Fruit fly (Drosophila melanogaster) whole organism, embryonic: ENCODE data around the gene CG10348.

Experiments
- Atf-2 ChIP-seq: fragments of 200-800 bp; sonication (Bioruptor generic); optimal IDR thresholded peaks from 2 replicates; lab custom pipeline; 2016; ENCODE audit warnings: missing biosample characterization, missing genetic modification characterization
- BEAF-32 ChIP-seq: fragments of 200-800 bp; sonication (Bioruptor generic); optimal IDR thresholded peaks from 3 replicates; lab custom pipeline; 2017; ENCODE audit warnings: missing biosample characterization, missing genetic modification characterization, mild to moderate bottlenecking, moderate library complexity, missing genetic modification reagents
- BtbVII ChIP-seq: fragments of 200-800 bp; sonication (Bioruptor generic); optimal IDR thresholded peaks from 3 replicates; lab custom pipeline; 2017; ENCODE audit warnings: missing biosample characterization, mild to moderate bottlenecking, missing genetic modification characterization
- Bteb2 ChIP-seq: fragments of 200-800 bp; sonication (Bioruptor generic); optimal IDR thresholded peaks from 2 replicates; lab custom pipeline; 2016; ENCODE audit warnings: missing biosample characterization, missing genetic modification characterization
- CG1024 ChIP-seq: fragments of 200-800 bp; sonication (Bioruptor generic); IDR thresholded peaks from 2 replicates; pipeline ENCODE4 v1.3.6; 2022; ENCODE audit warnings: missing biosample characterization, missing genetic modification characterization
- CG10267 ChIP-seq: fragments of 200-800 bp; sonication (Bioruptor generic); optimal IDR thresholded peaks from 2 replicates; lab custom pipeline; 2018; ENCODE audit warnings: missing biosample characterization, mild to moderate bottlenecking, missing genetic modification characterization, moderate library complexity
- CG11085 ChIP-seq: fragments of 200-800 bp; sonication (Bioruptor generic); IDR thresholded peaks from 2 replicates; pipeline ENCODE4 v1.3.6; 2022; ENCODE audit warnings: missing biosample characterization, missing genetic modification characterization
- CG11504 ChIP-seq: fragments of 200-800 bp; sonication (Bioruptor generic); optimal IDR thresholded peaks from 3 replicates; lab custom pipeline; 2019; ENCODE audit warnings: missing biosample characterization, mild to moderate bottlenecking, missing genetic modification characterization, moderate library complexity
- CG12744 ChIP-seq: fragments of 200-800 bp; sonication (Bioruptor generic); optimal IDR thresholded peaks from 2 replicates; lab custom pipeline; 2016; ENCODE audit warnings: missing biosample characterization, missing genetic modification characterization
- CG13775 ChIP-seq: fragments of 200-800 bp; sonication (Bioruptor generic); optimal IDR thresholded peaks from 3 replicates; lab custom pipeline; 2017; ENCODE audit warnings: missing biosample characterization, mild to moderate bottlenecking, missing genetic modification characterization
- CG1603 ChIP-seq: fragments of 200-800 bp; sonication (Bioruptor generic); optimal IDR thresholded peaks from 2 replicates; lab custom pipeline; 2019; ENCODE audit warnings: missing biosample characterization, mild to moderate bottlenecking, missing genetic modification characterization, moderate library complexity
- CG16815 ChIP-seq: fragments of 200-800 bp; sonication (Bioruptor generic); optimal IDR thresholded peaks from 3 replicates; lab custom pipeline; 2017; ENCODE audit warnings: missing biosample characterization, mild to moderate bottlenecking, missing genetic modification characterization
- CG17385 ChIP-seq: fragments of 200-800 bp; sonication (Bioruptor generic); optimal IDR thresholded peaks from 3 replicates; lab custom pipeline; 2018; ENCODE audit warnings: missing biosample characterization, mild to moderate bottlenecking, missing genetic modification characterization
- CG17829 ChIP-seq: fragments of 200-800 bp; optimal IDR thresholded peaks from 2 replicates; lab custom pipeline; 2019; ENCODE audit warnings: missing biosample characterization, mild to moderate bottlenecking, missing genetic modification characterization, moderate library complexity
- CG18262 ChIP-seq: fragments of 200-800 bp; optimal IDR thresholded peaks from 3 replicates; lab custom pipeline; 2019; ENCODE audit warnings: missing biosample characterization, mild to moderate bottlenecking, missing genetic modification characterization, moderate library complexity
- CG30403 ChIP-seq: fragments of 200-800 bp; sonication (Bioruptor generic); optimal IDR thresholded peaks from 3 replicates; lab custom pipeline; 2016; ENCODE audit warnings: missing biosample characterization, missing genetic modification characterization
- CG33557 ChIP-seq: fragments of 200-800 bp; sonication (Bioruptor generic); optimal IDR thresholded peaks from 2 replicates; lab custom pipeline; 2019; ENCODE audit warnings: missing biosample characterization, mild to moderate bottlenecking, missing genetic modification characterization, moderate library complexity
- CG34422 ChIP-seq: fragments of 200-800 bp; sonication (Bioruptor generic); IDR thresholded peaks from 3 replicates; pipeline ENCODE4 v1.3.6; 2022; ENCODE audit warnings: missing biosample characterization, missing genetic modification characterization
- CG4360 ChIP-seq: fragments of 200-800 bp; sonication (Bioruptor generic); IDR thresholded peaks from 2 replicates; pipeline ENCODE4 v1.3.6; 2022; ENCODE audit warnings: missing biosample characterization, missing genetic modification characterization
- CG4424 ChIP-seq: fragments of 200-800 bp; sonication (Bioruptor generic); optimal IDR thresholded peaks from 3 replicates; lab custom pipeline; 2016; ENCODE audit warnings: missing biosample characterization, missing genetic modification characterization
- CG5953 ChIP-seq: fragments of 200-800 bp; sonication (Bioruptor generic); IDR thresholded peaks from 2 replicates; pipeline ENCODE4 v1.3.6; 2022; ENCODE audit warnings: missing biosample characterization, missing genetic modification characterization
- CG6689 ChIP-seq: fragments of 200-800 bp; sonication (Bioruptor generic); IDR thresholded peaks from 2 replicates; pipeline ENCODE4 v1.3.6; 2022; ENCODE audit warnings: missing biosample characterization, missing genetic modification characterization
- CG6791 ChIP-seq: fragments of 200-800 bp; sonication (Bioruptor generic); IDR thresholded peaks from 3 replicates; pipeline ENCODE4 v1.3.6; 2022; ENCODE audit warnings: missing biosample characterization, missing genetic modification characterization; ENCODE audit not compliant: partially characterized antibody
- CG8089 ChIP-seq: fragments of 200-800 bp; sonication (Bioruptor generic); optimal IDR thresholded peaks from 3 replicates; lab custom pipeline; 2016; ENCODE audit warnings: missing biosample characterization, missing genetic modification characterization
- CG8290 ChIP-seq, 3 experiments: fragments of 200-800 bp; sonication (Bioruptor generic); optimal IDR thresholded peaks; 2 replicates each; lab custom pipeline; 2016 to 2019; ENCODE audit warnings: missing biosample characterization in 3 of 3, missing genetic modification characterization in 3 of 3, mild to moderate bottlenecking in 2 of 3, moderate library complexity in 1 of 3
- Chrac-16 ChIP-seq: fragments of 200-800 bp; sonication (Bioruptor generic); optimal IDR thresholded peaks from 3 replicates; lab custom pipeline; 2016; ENCODE audit warnings: missing biosample characterization, missing genetic modification characterization
- E2f1 ChIP-seq: fragments of 200-800 bp; sonication (Bioruptor generic); IDR thresholded peaks from 2 replicates; pipeline ENCODE4 v1.3.6; 2022; ENCODE audit warnings: missing biosample characterization, missing genetic modification characterization
- MBD-R2 ChIP-seq: fragments of 200-800 bp; sonication (Bioruptor generic); IDR thresholded peaks from 2 replicates; pipeline ENCODE4 v1.3.6; 2022; ENCODE audit warnings: missing biosample characterization, missing genetic modification characterization
- Max ChIP-seq: fragments of 200-800 bp; sonication (Bioruptor generic); optimal IDR thresholded peaks from 2 replicates; lab custom pipeline; 2016; ENCODE audit warnings: missing biosample characterization, mild to moderate bottlenecking, missing genetic modification characterization
- NC2α ChIP-seq: fragments of 200-800 bp; sonication (Bioruptor generic); optimal IDR thresholded peaks from 2 replicates; lab custom pipeline; 2016; ENCODE audit warnings: missing biosample characterization, missing genetic modification characterization
- Oaz ChIP-seq: fragments of 200-800 bp; sonication (Bioruptor generic); IDR thresholded peaks from 2 replicates; pipeline ENCODE4 v1.3.6; 2022; ENCODE audit warnings: missing biosample characterization, missing genetic modification characterization
- Poxn ChIP-seq: fragments of 200-800 bp; sonication (Bioruptor generic); IDR thresholded peaks from 2 replicates; pipeline ENCODE4 v1.3.6; 2022; ENCODE audit warnings: missing biosample characterization, missing genetic modification characterization
- Ravus ChIP-seq: fragments of 200-800 bp; sonication (Bioruptor generic); IDR thresholded peaks from 2 replicates; pipeline ENCODE4 v1.3.6; 2022; ENCODE audit warnings: missing biosample characterization, missing genetic modification characterization
- dm ChIP-seq: fragments of 200-800 bp; sonication (Bioruptor generic); optimal IDR thresholded peaks from 3 replicates; lab custom pipeline; 2016; ENCODE audit warnings: missing biosample characterization, missing genetic modification characterization
- dmrt99B ChIP-seq: fragments of 200-800 bp; sonication (Bioruptor generic); optimal IDR thresholded peaks from 2 replicates; lab custom pipeline; 2018; ENCODE audit warnings: missing biosample characterization, mild to moderate bottlenecking, missing genetic modification characterization, moderate library complexity
- exex ChIP-seq: fragments of 200-800 bp; sonication (Bioruptor generic); optimal IDR thresholded peaks from 4 replicates; lab custom pipeline; 2018; ENCODE audit warnings: missing biosample characterization, mild to moderate bottlenecking, missing genetic modification characterization, moderate library complexity
- fd3F ChIP-seq: fragments of 200-800 bp; sonication (Bioruptor generic); optimal IDR thresholded peaks from 2 replicates; lab custom pipeline; 2018; ENCODE audit warnings: missing biosample characterization, mild to moderate bottlenecking, missing genetic modification characterization, moderate library complexity
- gcm ChIP-seq: fragments of 200-800 bp; sonication (Bioruptor generic); optimal IDR thresholded peaks from 2 replicates; lab custom pipeline; 2019; ENCODE audit warnings: missing biosample characterization, mild to moderate bottlenecking, missing genetic modification characterization, moderate library complexity
- gfzf ChIP-seq: fragments of 200-800 bp; sonication (Bioruptor generic); optimal IDR thresholded peaks from 2 replicates; lab custom pipeline; 2016; ENCODE audit warnings: missing biosample characterization, mild to moderate bottlenecking, missing genetic modification characterization, moderate library complexity
- gro ChIP-seq: fragments of 200-800 bp; sonication (Bioruptor generic); optimal IDR thresholded peaks from 2 replicates; lab custom pipeline; 2016; ENCODE audit warnings: missing biosample characterization, missing genetic modification characterization
- maf-S ChIP-seq: fragments of 200-800 bp; sonication (Bioruptor generic); optimal IDR thresholded peaks from 2 replicates; lab custom pipeline; 2016; ENCODE audit warnings: missing biosample characterization, missing genetic modification characterization
- mirr ChIP-seq: fragments of 200-800 bp; sonication (Bioruptor generic); optimal IDR thresholded peaks from 3 replicates; lab custom pipeline; 2018; ENCODE audit warnings: missing biosample characterization, mild to moderate bottlenecking, missing genetic modification characterization
- pum ChIP-seq: fragments of 200-800 bp; sonication (Bioruptor generic); optimal IDR thresholded peaks from 2 replicates; lab custom pipeline; 2016; ENCODE audit warnings: missing biosample characterization, missing genetic modification characterization
- pzg ChIP-seq: fragments of 200-800 bp; sonication (Bioruptor generic); optimal IDR thresholded peaks from 3 replicates; lab custom pipeline; 2018; ENCODE audit warnings: missing biosample characterization, mild to moderate bottlenecking, missing genetic modification characterization, moderate library complexity
- run ChIP-seq: fragments of 200-800 bp; sonication (Bioruptor generic); optimal IDR thresholded peaks from 3 replicates; lab custom pipeline; 2018; ENCODE audit warnings: missing biosample characterization, mild to moderate bottlenecking, missing genetic modification characterization
- sens-2 ChIP-seq: fragments of 200-800 bp; sonication (Bioruptor generic); IDR thresholded peaks from 2 replicates; pipeline ENCODE4 v1.3.6; 2022; ENCODE audit warnings: missing biosample characterization, missing genetic modification characterization
- slbo ChIP-seq: fragments of 200-800 bp; sonication (Bioruptor generic); IDR thresholded peaks from 2 replicates; pipeline ENCODE4 v1.3.6; 2022; ENCODE audit warnings: missing biosample characterization, missing genetic modification characterization
- stc ChIP-seq: fragments of 200-800 bp; sonication (Bioruptor generic); IDR thresholded peaks from 2 replicates; pipeline ENCODE4 v1.3.6; 2022; ENCODE audit warnings: missing biosample characterization, missing genetic modification characterization
- wdn ChIP-seq: fragments of 200-800 bp; sonication (Bioruptor generic); IDR thresholded peaks from 2 replicates; pipeline ENCODE4 v1.3.6; 2022; ENCODE audit warnings: missing biosample characterization, missing genetic modification characterization
- wek ChIP-seq: fragments of 200-800 bp; sonication (Bioruptor generic); optimal IDR thresholded peaks from 3 replicates; lab custom pipeline; 2018; ENCODE audit warnings: missing biosample characterization, mild to moderate bottlenecking, missing genetic modification characterization, moderate library complexity
- zfh2 ChIP-seq: fragments of 200-800 bp; sonication (Bioruptor generic); optimal IDR thresholded peaks from 2 replicates; lab custom pipeline; 2016; ENCODE audit warnings: missing biosample characterization, missing genetic modification characterization

Gene CG10348

dm6 chr2L:18698559-18699130 lies 33.7 kb downstream of the CG10348 start, which contains the start of gene CG10341 (continued):
- no peak for TF ChIP-seq gcm (GFP tag; lab: Kevin White, UChicago)
- no peak for TF ChIP-seq Oaz
- no peak for TF ChIP-seq Chrac-16 (GFP tag; lab: Kevin White, UChicago)
- TF ChIP-seq CG10267 = peak; percentile 8
- TF ChIP-seq BtbVII = no peak
- TF ChIP-seq Ravus (GFP tag; lab: Robert Waterston, UW) = no peak
- TF ChIP-seq zfh2 (GFP tag; lab: Kevin White, UChicago) = no peak
- peak; percentile 16 for TF ChIP-seq CG17829
- no peak for TF ChIP-seq wdn (GFP tag; lab: Robert Waterston, UW)
- TF ChIP-seq Max (GFP tag; lab: Kevin White, UChicago) = peak; percentile 84
- no peak for TF ChIP-seq CG5953 (GFP tag; lab: Robert Waterston, UW)
- TF ChIP-seq dmrt99B (tag; lab: Kevin White, UChicago) = no peak
- no peak for TF ChIP-seq Atf-2
- TF ChIP-seq BEAF-32 (GFP tag; lab: Kevin White, UChicago) = peak; percentile 25
- TF ChIP-seq fd3F (GFP tag; lab: Kevin White, UChicago) = no peak
- no peak for TF ChIP-seq CG6689
- TF ChIP-seq dm (GFP tag; lab: Kevin White, UChicago) = peak; percentile 95
- no peak for TF ChIP-seq exex
- TF ChIP-seq CG1603 (tag; lab: Kevin White, UChicago) = peak; percentile 7
- no peak for TF ChIP-seq NC2α
- no peak for TF ChIP-seq CG4360 (GFP tag; lab: Robert Waterston, UW)
- no peak for TF ChIP-seq CG13775 (GFP tag; lab: Kevin White, UChicago)
- no peak for TF ChIP-seq run
- TF ChIP-seq CG11085 = no peak
- no peak for TF ChIP-seq CG8290 (GFP tag; optimal IDR thresholded peaks at IDR 0.05; lab: Kevin White, UChicago)
- no peak for TF ChIP-seq CG8290 (tag; optimal IDR thresholded peaks at IDR 0.05; lab: Kevin White, UChicago)
- no peak for TF ChIP-seq CG1024
- peak; percentile 3 for TF ChIP-seq gfzf
- no peak for TF ChIP-seq sens-2 (GFP tag; lab: Robert Waterston, UW)
- TF ChIP-seq CG18262 = no peak
- peak; percentile 98 for TF ChIP-seq CG17385 (GFP tag; lab: Kevin White, UChicago)
- TF ChIP-seq CG8089 = no peak
- no peak for TF ChIP-seq E2f1 (GFP tag; lab: Robert Waterston, UW)
- TF ChIP-seq maf-S = no peak
- no peak for TF ChIP-seq slbo (GFP tag; lab: Robert Waterston, UW)
- no peak for TF ChIP-seq CG33557 (GFP tag; lab: Kevin White, UChicago)
- TF ChIP-seq CG12744 = no peak
- TF ChIP-seq wek (GFP tag; lab: Kevin White, UChicago) = no peak
- TF ChIP-seq Poxn = no peak
- no peak for TF ChIP-seq CG16815 (GFP tag; lab: Kevin White, UChicago)
- no peak for TF ChIP-seq stc (GFP tag; lab: Robert Waterston, UW)
- no peak for TF ChIP-seq Bteb2
- no peak for TF ChIP-seq pum
- no peak for TF ChIP-seq CG11504 (tag; lab: Kevin White, UChicago)
- peak; percentile 73 for TF ChIP-seq MBD-R2 (GFP tag; lab: Robert Waterston, UW)
- TF ChIP-seq CG4424 (GFP tag; lab: Kevin White, UChicago) = no peak
- no peak for TF ChIP-seq CG30403 (GFP tag; lab: Kevin White, UChicago)
- TF ChIP-seq gro (GFP tag; lab: Kevin White, UChicago) = no peak
- TF ChIP-seq CG6791 (GFP tag; lab: Robert Waterston, UW) = no peak
- TF ChIP-seq mirr (GFP tag; lab: Kevin White, UChicago) = no peak
- TF ChIP-seq CG34422 (GFP tag; lab: Robert Waterston, UW) = peak; percentile 57; the same call in 1 of the 3 replicates
- TF ChIP-seq pzg (GFP tag; lab: Kevin White, UChicago) = peak; percentile 49
